Worm (Caenorhabditis elegans): ENCODE data around the gene sams-4.

- no peak for TF ChIP-seq him-1 (tag; optimal IDR thresholded peaks at IDR 0.05)
- no peak for TF ChIP-seq W03F9.2 (tag; optimal IDR thresholded peaks at IDR 0.05)
- no peak for TF ChIP-seq dao-5 (tag; optimal IDR thresholded peaks at IDR 0.05)
Measured at ce11 chrIV:5797153-5797552, 49.0 kb downstream of the sams-4 start, which contains the start of gene C31H1.1.

Data from whole organism, L4/young adult.